Fruit fly (Drosophila melanogaster): ENCODE data around the gene Osi11.

Osi11 gene

dm6 chr3R:6268657-6269056, at the start of gene Osi11:
TSS of gene Osi11 (minus strand) at chr3R:6268757.
- TF ChIP-seq fru (GFP tag; optimal IDR thresholded peaks at IDR 0.05) (no peak), dsf (GFP tag; optimal IDR thresholded peaks at IDR 0.05; ENCODE audit: borderline replicate concordance) (no peak), dmrt93B (GFP tag; optimal IDR thresholded peaks at IDR 0.05) (no peak), CrebA (GFP tag; optimal IDR thresholded peaks at IDR 0.05; ENCODE audit: borderline replicate concordance) (no peak), Dif (GFP tag; optimal IDR thresholded peaks at IDR 0.05; ENCODE audit: partially characterized antibody) (no peak), Myc (optimal IDR thresholded peaks at IDR 0.05) (no peak), Hr83 (GFP tag; optimal IDR thresholded peaks at IDR 0.05; ENCODE audit: poor library complexity, severe bottlenecking) (no peak), HLH106 (tag; optimal IDR thresholded peaks at IDR 0.05) (no peak), Mio (GFP tag; optimal IDR thresholded peaks at IDR 0.05) (no peak), usp (GFP tag; optimal IDR thresholded peaks at IDR 0.05) (no peak), br (GFP tag; optimal IDR thresholded peaks at IDR 0.05) (no peak), sage (GFP tag; optimal IDR thresholded peaks at IDR 0.05) (no peak)

dm6 chr3R:6315078-6315477, 46.5 kb upstream of the Osi11 start:
- TF ChIP-seq rgr (GFP tag; optimal IDR thresholded peaks at IDR 0.05) (no peak), Hnf4 (GFP tag; optimal IDR thresholded peaks at IDR 0.05) (no peak), Dfd (GFP tag; optimal IDR thresholded peaks at IDR 0.05) (no peak), sv (GFP tag; optimal IDR thresholded peaks at IDR 0.05) (no peak), h (GFP tag; optimal IDR thresholded peaks at IDR 0.05) (no peak), psq (GFP tag; optimal IDR thresholded peaks at IDR 0.05) (no peak), CrebA (GFP tag; optimal IDR thresholded peaks at IDR 0.05; ENCODE audit: borderline replicate concordance) (no peak), Dif (GFP tag; optimal IDR thresholded peaks at IDR 0.05; ENCODE audit: partially characterized antibody) (no peak), br (GFP tag; optimal IDR thresholded peaks at IDR 0.05) (no peak), fru (GFP tag; optimal IDR thresholded peaks at IDR 0.05) (no peak), CG32264 (GFP tag; optimal IDR thresholded peaks at IDR 0.05) (no peak), sage (GFP tag; optimal IDR thresholded peaks at IDR 0.05) (no peak), GATAd (GFP tag; optimal IDR thresholded peaks at IDR 0.05) (no peak), Vsx2 (GFP tag; optimal IDR thresholded peaks at IDR 0.05; ENCODE audit: partially characterized antibody) (no peak)

dm6 chr3R:6311641-6312259, 43.2 kb upstream of the Osi11 start, which contains the start of gene Osi17:
TSS of gene Osi17 (plus strand) at chr3R:6311772.
- no peak for TF ChIP-seq sage (GFP tag; optimal IDR thresholded peaks at IDR 0.05)
- TF ChIP-seq jim (GFP tag; optimal IDR thresholded peaks at IDR 0.05), result no peak
- peak; percentile 16 for TF ChIP-seq fru (GFP tag; optimal IDR thresholded peaks at IDR 0.05)
- TF ChIP-seq N (GFP tag; optimal IDR thresholded peaks at IDR 0.05), result no peak

- TF ChIP-seq Mio (GFP tag; optimal IDR thresholded peaks at IDR 0.05), result no peak
- TF ChIP-seq Vsx2 (GFP tag; optimal IDR thresholded peaks at IDR 0.05; ENCODE audit: partially characterized antibody), result no peak
- no peak for TF ChIP-seq N (GFP tag; optimal IDR thresholded peaks at IDR 0.05)
- TF ChIP-seq Abd-B (GFP tag; optimal IDR thresholded peaks at IDR 0.05), result no peak
- TF ChIP-seq CG32264 (GFP tag; optimal IDR thresholded peaks at IDR 0.05), result no peak
- no peak for TF ChIP-seq rgr (GFP tag; optimal IDR thresholded peaks at IDR 0.05)
- TF ChIP-seq tai (GFP tag; optimal IDR thresholded peaks at IDR 0.05), result no peak
- TF ChIP-seq brk (GFP tag; optimal IDR thresholded peaks at IDR 0.05), result no peak
- no peak for TF ChIP-seq CG9705 (GFP tag; optimal IDR thresholded peaks at IDR 0.05)
- TF ChIP-seq woc (GFP tag; optimal IDR thresholded peaks at IDR 0.05), result no peak
- TF ChIP-seq Hr78 (GFP tag; optimal IDR thresholded peaks at IDR 0.05), result no peak
- no peak for TF ChIP-seq h (GFP tag; optimal IDR thresholded peaks at IDR 0.05)
- TF ChIP-seq GATAd (GFP tag; optimal IDR thresholded peaks at IDR 0.05), result no peak
These were observed 41.1 kb upstream of the Osi11 start, which contains the start of gene CG31560 for dm6 chr3R:6309676-6310075. TSS of gene CG31560 (plus strand) at chr3R:6309976.

dm6 chr3R:6306584-6306983, 38.0 kb upstream of the Osi11 start, which contains the start of gene CG46026:
TSS of gene CG46026 (plus strand) at chr3R:6306884.
- no peak for TF ChIP-seq rgr (GFP tag; optimal IDR thresholded peaks at IDR 0.05)
- no peak for TF ChIP-seq GATAd (GFP tag; optimal IDR thresholded peaks at IDR 0.05)
- no peak for TF ChIP-seq psq (GFP tag; optimal IDR thresholded peaks at IDR 0.05)
- TF ChIP-seq Mio (GFP tag; optimal IDR thresholded peaks at IDR 0.05), result no peak
- TF ChIP-seq Myc (optimal IDR thresholded peaks at IDR 0.05), result no peak
- TF ChIP-seq usp (GFP tag; optimal IDR thresholded peaks at IDR 0.05), result no peak
- no peak for TF ChIP-seq Vsx2 (GFP tag; optimal IDR thresholded peaks at IDR 0.05; ENCODE audit: partially characterized antibody)

All from whole organism, wandering third instar larva.